Fruit fly (Drosophila melanogaster): Measurements from ENCODE around the gene TpnC73F.

The TpnC73F gene

dm6 chr3L:17049314-17049713, 3.5 kb downstream of the TpnC73F start, which contains the start of gene rogdi:
rogdi (plus strand) TSS chr3L:17049512.
- TF ChIP-seq Hr38 (GFP tag; optimal IDR thresholded peaks at IDR 0.05): no peak
- no peak for TF ChIP-seq CG16779 (tag; optimal IDR thresholded peaks at IDR 0.05)
- no peak for TF ChIP-seq CG15336 (GFP tag; IDR thresholded peaks at IDR 0.05)
- no peak for TF ChIP-seq Gug (GFP tag; IDR thresholded peaks at IDR 0.05)
- TF ChIP-seq esn (GFP tag; optimal IDR thresholded peaks at IDR 0.05): no peak
- no peak for TF ChIP-seq Eip78C (GFP tag)
- no peak for TF ChIP-seq CG8119 (GFP tag; IDR thresholded peaks at IDR 0.05)
- no peak for TF ChIP-seq CG3032 (tag; optimal IDR thresholded peaks at IDR 0.05)

- no peak for TF ChIP-seq fkh (GFP tag; optimal IDR thresholded peaks at IDR 0.05)
- TF ChIP-seq vri (GFP tag; optimal IDR thresholded peaks at IDR 0.05): peak; percentile 67
Measured at dm6 chr3L:17049912-17050345, 4.1 kb downstream of the TpnC73F start.

- no peak for TF ChIP-seq fd59A (GFP tag; optimal IDR thresholded peaks at IDR 0.05)
- TF ChIP-seq Sox14 (GFP tag; optimal IDR thresholded peaks at IDR 0.05): peak; percentile 14
- TF ChIP-seq CG3919 (GFP tag; optimal IDR thresholded peaks at IDR 0.05): peak; percentile 4
- TF ChIP-seq CG6854 (GFP tag; optimal IDR thresholded peaks at IDR 0.05): peak; percentile 32
- no peak for TF ChIP-seq Eip75B (GFP tag; optimal IDR thresholded peaks at IDR 0.05)
- peak; percentile 3 for TF ChIP-seq fkh (GFP tag; optimal IDR thresholded peaks at IDR 0.05)
- peak; percentile 4 for TF ChIP-seq cyc (GFP tag; optimal IDR thresholded peaks at IDR 0.05)
- peak; percentile 19 for TF ChIP-seq Eip78C (GFP tag)
Measured at dm6 chr3L:17050661-17051452, 5.0 kb downstream of the TpnC73F start.

DNA sequence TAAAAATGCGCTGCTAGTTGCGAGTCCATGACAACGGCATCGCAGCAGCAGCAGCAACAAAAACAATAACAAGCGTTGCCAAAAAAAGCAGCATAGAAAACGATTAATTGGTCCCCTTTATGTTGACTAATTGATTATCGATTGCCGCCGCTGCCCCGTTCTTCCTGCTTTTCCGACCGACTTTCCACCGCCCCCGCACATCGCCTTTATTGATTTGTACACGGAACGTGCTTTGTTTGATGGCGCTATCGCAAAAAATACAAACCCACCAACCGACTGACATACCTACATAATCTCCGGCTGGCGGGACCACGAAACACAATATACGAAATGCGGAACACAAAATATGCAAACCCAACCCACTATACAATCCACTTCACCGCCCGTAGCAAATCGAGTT, 5.6 kb downstream of the TpnC73F start:
- TF ChIP-seq spab (GFP tag; optimal IDR thresholded peaks at IDR 0.05) (no peak), CG8119 (GFP tag; IDR thresholded peaks at IDR 0.05) (no peak), CG32006 (GFP tag; optimal IDR thresholded peaks at IDR 0.05) (no peak), acj6 (GFP tag; optimal IDR thresholded peaks at IDR 0.05) (no peak), dsx (GFP tag; optimal IDR thresholded peaks at IDR 0.05; ENCODE audit: poor library complexity, severe bottlenecking) (no peak), OdsH (GFP tag; optimal IDR thresholded peaks at IDR 0.05) (no peak), Eip93F (GFP tag; optimal IDR thresholded peaks at IDR 0.05) (no peak), Sox14 (GFP tag; optimal IDR thresholded peaks at IDR 0.05) (no peak), CG8632 (GFP tag; optimal IDR thresholded peaks at IDR 0.05) (no peak), topi (GFP tag; optimal IDR thresholded peaks at IDR 0.05) (no peak), Ets96B (tag; optimal IDR thresholded peaks at IDR 0.05) (no peak), ss (GFP tag; optimal IDR thresholded peaks at IDR 0.05) (no peak), Lpt (GFP tag; optimal IDR thresholded peaks at IDR 0.05) (no peak), CG34406 (GFP tag; optimal IDR thresholded peaks at IDR 0.05) (no peak), Hr38 (GFP tag; optimal IDR thresholded peaks at IDR 0.05) (no peak), CG4318 (GFP tag; optimal IDR thresholded peaks at IDR 0.05) (no peak)

DNA sequence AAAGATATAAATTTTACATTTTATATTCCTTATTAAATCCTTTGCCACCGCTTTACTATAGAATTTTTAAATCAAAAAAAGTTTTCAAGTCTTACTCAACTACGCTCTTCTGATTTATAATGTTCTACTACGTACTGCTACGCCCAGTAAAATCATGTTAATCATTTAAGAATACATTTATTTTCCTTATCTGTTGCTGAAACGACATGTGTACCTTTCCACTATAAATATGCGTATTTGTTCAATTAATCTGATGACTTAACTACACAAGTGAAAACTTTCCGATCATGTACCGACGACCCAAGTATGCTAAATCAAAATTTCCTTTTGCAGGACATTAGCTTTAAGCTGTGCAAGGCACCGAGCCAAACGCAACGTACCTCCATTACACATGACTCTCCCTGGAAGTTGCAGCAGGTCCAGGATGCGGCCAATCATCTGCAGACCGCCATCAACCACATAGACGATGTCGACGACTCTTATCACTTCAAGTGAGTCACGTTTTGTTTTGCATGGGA, 6.6 kb downstream of the TpnC73F start:
- TF ChIP-seq CG10669 (GFP tag; optimal IDR thresholded peaks at IDR 0.05) (peak; percentile 38), CG7368 (GFP tag; optimal IDR thresholded peaks at IDR 0.05) (no peak), fd59A (GFP tag; optimal IDR thresholded peaks at IDR 0.05) (no peak), Sox14 (GFP tag; optimal IDR thresholded peaks at IDR 0.05) (no peak), CG6808 (GFP tag; optimal IDR thresholded peaks at IDR 0.05) (peak; percentile 5), dac (GFP tag; optimal IDR thresholded peaks at IDR 0.05) (no peak), CG8632 (GFP tag; optimal IDR thresholded peaks at IDR 0.05) (peak; percentile 5), CG6163 (GFP tag; IDR thresholded peaks at IDR 0.05) (no peak), eg (GFP tag; IDR thresholded peaks at IDR 0.05) (no peak), ss (GFP tag; optimal IDR thresholded peaks at IDR 0.05) (peak in 1 of 2 experiments; percentile 45), Eip78C (GFP tag) (peak; percentile 69), CG9139 (GFP tag; optimal IDR thresholded peaks at IDR 0.05) (peak; percentile 27), spab (GFP tag; optimal IDR thresholded peaks at IDR 0.05) (peak; percentile 17), Met (GFP tag; optimal IDR thresholded peaks at IDR 0.05) (no peak)

All from whole organism, prepupa.